Worm (Caenorhabditis elegans) whole organism, L4/young adult: Measurements from ENCODE around the gene Y116A8A.2.

ENCODE experiments used
- W03F9.2 ChIP-seq: fragments of 150-350 bp; optimal IDR thresholded peaks from 2 replicates; lab custom pipeline; 2014; ENCODE audit warnings: missing biosample characterization, missing genetic modification characterization
- dao-5 ChIP-seq: sonication (generic microtip); optimal IDR thresholded peaks from 2 replicates; lab custom pipeline; 2016; ENCODE audit warnings: missing genotype, missing genetic modification characterization, moderate library complexity, missing compliant biosample characterization
- him-1 ChIP-seq: sonication (generic microtip); optimal IDR thresholded peaks from 2 replicates; lab custom pipeline; 2016; ENCODE audit warnings: missing genotype, missing genetic modification reagents, missing genetic modification characterization, missing compliant biosample characterization

The Y116A8A.2 gene

ce11 chrIV:16776915-16777314 lies 36.8 kb downstream of the Y116A8A.2 start:
- no peak for TF ChIP-seq him-1 (tag; lab: Kevin White, UChicago)
- TF ChIP-seq W03F9.2 (tag; lab: Kevin White, UChicago): no peak
- no peak for TF ChIP-seq dao-5 (tag; lab: Kevin White, UChicago)

ce11 chrIV:16775925-16776324 lies 37.8 kb downstream of the Y116A8A.2 start:
- TF ChIP-seq W03F9.2 (tag; lab: Kevin White, UChicago): no peak
- TF ChIP-seq dao-5 (tag; lab: Kevin White, UChicago): peak; percentile 47

DNA sequence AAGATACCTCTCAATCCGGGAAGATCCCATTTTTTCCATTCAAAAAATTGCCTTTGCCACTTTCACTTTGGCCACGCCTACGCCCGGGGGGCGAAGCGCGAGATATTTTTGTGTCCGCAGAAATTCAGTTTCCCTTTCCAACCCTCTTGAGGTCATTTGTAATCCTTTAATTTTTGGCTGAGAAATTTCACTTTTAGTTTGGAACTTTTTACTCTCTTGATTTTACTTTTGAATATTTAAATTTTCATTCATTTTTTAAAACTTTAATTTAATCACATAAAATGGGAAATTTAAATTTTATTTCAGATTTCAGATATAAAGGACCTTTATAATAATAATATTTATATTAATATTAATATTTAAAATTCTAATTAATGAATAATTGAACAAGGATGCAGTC lies 38.3 kb downstream of the Y116A8A.2 start, which contains the start of gene Y43D4A.5:
TSS of gene Y43D4A.5 (plus strand) at position 301 of the 400 bp plus-strand sequence.
- TF ChIP-seq dao-5 (tag; lab: Kevin White, UChicago) (no peak), him-1 (tag; lab: Kevin White, UChicago) (no peak), W03F9.2 (tag; lab: Kevin White, UChicago) (no peak)

ce11 chrIV:16775029-16775428 lies 38.7 kb downstream of the Y116A8A.2 start:
- peak; percentile 15 for TF ChIP-seq dao-5 (tag; lab: Kevin White, UChicago)
- no peak for TF ChIP-seq him-1 (tag; lab: Kevin White, UChicago)
- peak; percentile 34 for TF ChIP-seq W03F9.2 (tag; lab: Kevin White, UChicago)
